Worm (Caenorhabditis elegans) whole organism, L3 larva: ENCODE measurements around the gene C50A2.7.

Experiments used
- elt-2 ChIP-seq: sonication (generic microtip); optimal IDR thresholded peaks from 2 replicates; lab custom pipeline; 2016; ENCODE audit warnings: missing genetic modification reagents, mild to moderate bottlenecking, missing genetic modification characterization, missing compliant biosample characterization
- pha-4 ChIP-seq: fragments of 150-350 bp; optimal IDR thresholded peaks from 2 replicates; lab custom pipeline; 2014; ENCODE audit warnings: missing biosample characterization, missing genetic modification reagents, missing genetic modification characterization
- unc-39 ChIP-seq: sonication (generic microtip); optimal IDR thresholded peaks from 4 replicates; lab custom pipeline; 2017; ENCODE audit warnings: missing biosample characterization, missing genetic modification characterization
- ztf-4 ChIP-seq: fragments of 150-350 bp; optimal IDR thresholded peaks from 2 replicates; lab custom pipeline; 2014; ENCODE audit warnings: missing biosample characterization, missing genetic modification characterization

- TF ChIP-seq elt-2 (tag; lab: Kevin White, UChicago) (no peak), pha-4 (tag; lab: Kevin White, UChicago) (peak; percentile 54), ztf-4 (tag; lab: Kevin White, UChicago) (no peak), unc-39 (no peak)
These were observed 14.5 kb downstream of the C50A2.7 start, which contains the start of gene Y104H12D.2 for ce11 chrIV:1177683-1178082.
